Fruit fly (Drosophila melanogaster) whole organism, pupa: ENCODE results near the gene Wdr37.
A peak's percentile ranks its signal among the peaks of the same experiment; 100 is the strongest.

Experiments
- CG10348 ChIP-seq: fragments of 200-800 bp; sonication (Bioruptor generic); IDR thresholded peaks from 2 replicates; pipeline ENCODE4 v1.3.6; 2022; ENCODE audit warnings: missing biosample characterization, missing genetic modification characterization
- CG12605 ChIP-seq: fragments of 200-800 bp; sonication (Bioruptor generic); IDR thresholded peaks from 2 replicates; pipeline ENCODE4 v1.3.6; 2022; ENCODE audit warnings: missing biosample characterization, missing genetic modification characterization
- CG13204 ChIP-seq: fragments of 200-800 bp; sonication (Bioruptor generic); optimal IDR thresholded peaks from 2 replicates; lab custom pipeline; 2018; ENCODE audit warnings: missing biosample characterization, mild to moderate bottlenecking, missing genetic modification characterization, moderate library complexity
- CG14655 ChIP-seq: fragments of 200-800 bp; sonication (Bioruptor generic); optimal IDR thresholded peaks from 3 replicates; lab custom pipeline; 2017; ENCODE audit warnings: mild to moderate bottlenecking, missing biosample characterization, missing genetic modification reagents, missing genetic modification characterization
- CG15710 ChIP-seq: fragments of 200-800 bp; sonication (Bioruptor generic); optimal IDR thresholded peaks from 2 replicates; lab custom pipeline; 2018; ENCODE audit warnings: missing biosample characterization, mild to moderate bottlenecking, missing genetic modification characterization, moderate library complexity
- CG17806 ChIP-seq: fragments of 200-800 bp; sonication (Bioruptor generic); optimal IDR thresholded peaks from 2 replicates; lab custom pipeline; 2018; ENCODE audit warnings: missing biosample characterization, mild to moderate bottlenecking, missing genetic modification characterization, moderate library complexity
- CG32121 ChIP-seq: fragments of 200-800 bp; sonication (Bioruptor generic); IDR thresholded peaks from 2 replicates; pipeline ENCODE4 v1.3.6; 2022; ENCODE audit warnings: missing biosample characterization, missing genetic modification characterization
- CG34367 ChIP-seq: fragments of 200-800 bp; sonication (Bioruptor generic); optimal IDR thresholded peaks from 2 replicates; lab custom pipeline; 2018; ENCODE audit warnings: missing biosample characterization, mild to moderate bottlenecking, missing genetic modification characterization
- CG4496 ChIP-seq: fragments of 200-800 bp; sonication (Bioruptor generic); IDR thresholded peaks from 3 replicates; pipeline ENCODE4 v1.3.6; 2022; ENCODE audit warnings: missing biosample characterization, missing genetic modification characterization
- CG8159 ChIP-seq: fragments of 200-800 bp; sonication (Bioruptor generic); optimal IDR thresholded peaks from 3 replicates; lab custom pipeline; 2018; ENCODE audit warnings: missing biosample characterization, mild to moderate bottlenecking, missing genetic modification characterization, moderate library complexity
- CG8301 ChIP-seq: fragments of 200-800 bp; sonication (Bioruptor generic); optimal IDR thresholded peaks from 2 replicates; lab custom pipeline; 2018; ENCODE audit warnings: missing biosample characterization, mild to moderate bottlenecking, missing genetic modification characterization
- CG9948 ChIP-seq: fragments of 200-800 bp; sonication (Bioruptor generic); optimal IDR thresholded peaks from 2 replicates; lab custom pipeline; 2018; ENCODE audit warnings: missing biosample characterization, mild to moderate bottlenecking, missing genetic modification characterization, moderate library complexity
- D1 ChIP-seq: fragments of 200-800 bp; sonication (Bioruptor generic); optimal IDR thresholded peaks from 2 replicates; lab custom pipeline; 2018; ENCODE audit warnings: missing biosample characterization, mild to moderate bottlenecking, missing genetic modification characterization, moderate library complexity
- EcR ChIP-seq: fragments of 200-800 bp; sonication (Bioruptor generic); optimal IDR thresholded peaks from 3 replicates; lab custom pipeline; 2019; ENCODE audit warnings: missing biosample characterization, missing genetic modification characterization, mild to moderate bottlenecking, moderate library complexity, missing genetic modification reagents
- Ets98B ChIP-seq: fragments of 200-800 bp; sonication (Bioruptor generic); IDR thresholded peaks from 2 replicates; pipeline ENCODE4 v1.3.6; 2022; ENCODE audit warnings: missing biosample characterization, missing genetic modification characterization
- Pif1A ChIP-seq: fragments of 200-800 bp; sonication (Bioruptor generic); optimal IDR thresholded peaks from 3 replicates; lab custom pipeline; 2016; ENCODE audit warnings: missing biosample characterization, missing genetic modification characterization
- Pif1B ChIP-seq: fragments of 200-800 bp; sonication (Bioruptor generic); optimal IDR thresholded peaks from 3 replicates; lab custom pipeline; 2016; ENCODE audit warnings: missing biosample characterization, missing genetic modification characterization
- Snoo ChIP-seq: fragments of 200-800 bp; sonication (Bioruptor generic); optimal IDR thresholded peaks from 3 replicates; lab custom pipeline; 2017; ENCODE audit warnings: missing biosample characterization, mild to moderate bottlenecking, missing genetic modification characterization, inconsistent platforms
- fd96Ca ChIP-seq: fragments of 200-800 bp; sonication (Bioruptor generic); IDR thresholded peaks from 3 replicates; pipeline ENCODE4 v1.3.6; 2022; ENCODE audit warnings: missing biosample characterization, missing genetic modification characterization
- gl ChIP-seq: fragments of 200-800 bp; sonication (Bioruptor generic); optimal IDR thresholded peaks from 2 replicates; lab custom pipeline; 2018; ENCODE audit warnings: missing biosample characterization, mild to moderate bottlenecking, missing genetic modification characterization
- rn ChIP-seq: fragments of 200-800 bp; sonication (Bioruptor generic); IDR thresholded peaks from 2 replicates; pipeline ENCODE4 v1.3.6; 2022; ENCODE audit warnings: missing biosample characterization, missing genetic modification characterization

Wdr37 gene

DNA sequence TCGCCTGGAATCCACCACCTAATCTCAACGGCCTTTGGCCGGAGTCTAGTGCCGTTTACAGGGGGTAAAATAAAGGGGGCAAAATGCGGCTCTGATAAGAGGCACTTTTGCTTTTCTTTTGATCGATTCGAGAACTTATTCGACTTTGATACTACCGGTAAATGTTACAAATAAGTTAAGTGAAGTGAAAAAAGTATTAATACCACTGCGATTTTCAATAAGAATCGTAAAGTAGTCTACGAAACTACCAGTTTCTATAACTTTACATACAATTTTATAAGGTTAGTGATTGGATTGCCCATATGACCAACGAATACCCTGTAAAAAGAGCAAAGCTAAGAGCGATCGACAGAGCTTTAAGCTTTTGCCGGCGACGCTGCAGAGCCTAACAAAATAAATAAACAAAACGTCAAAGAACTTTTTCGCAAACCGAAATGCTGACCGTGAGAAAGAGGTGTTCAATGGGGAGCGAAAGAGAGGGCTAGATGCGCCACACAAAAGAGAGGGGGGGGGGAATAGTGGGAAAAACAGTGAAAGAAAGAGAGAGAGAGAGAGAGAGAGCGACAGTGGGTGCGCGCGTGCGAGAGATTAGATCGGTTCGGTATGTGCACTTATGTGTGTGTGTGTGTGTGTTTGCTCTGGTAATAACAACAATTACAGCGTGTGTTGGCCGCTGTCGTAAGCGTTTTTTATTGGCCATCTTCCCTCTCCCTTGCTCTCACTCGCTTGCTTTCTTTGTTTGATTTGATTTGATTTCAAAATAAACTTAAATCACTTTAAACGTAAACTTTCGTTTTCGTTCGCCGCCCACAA, 34.2 kb upstream of the Wdr37 start:
- peak; percentile 79 for TF ChIP-seq CG4496 (GFP tag; lab: Robert Waterston, UW)
- peak; percentile 82 for TF ChIP-seq CG8301
- no peak for TF ChIP-seq CG15710
- peak; percentile 17 for TF ChIP-seq Pif1B (GFP tag; lab: Kevin White, UChicago)
- peak; percentile 73 for TF ChIP-seq Ets98B (GFP tag; lab: Robert Waterston, UW)
- TF ChIP-seq EcR (GFP tag; lab: Kevin White, UChicago): no peak
- TF ChIP-seq Snoo (tag; lab: Kevin White, UChicago): peak; percentile 56
- TF ChIP-seq CG12605 (GFP tag; lab: Robert Waterston, UW): peak; percentile 47; the same call in 1 of the 2 replicates
- TF ChIP-seq CG14655 (GFP tag; lab: Kevin White, UChicago): peak; percentile 84
- peak; percentile 13 for TF ChIP-seq D1
- no peak for TF ChIP-seq CG13204
- TF ChIP-seq gl (tag; lab: Kevin White, UChicago): peak; percentile 42
- peak; percentile 59 for TF ChIP-seq CG9948 (tag; lab: Kevin White, UChicago)
- peak; percentile 47; the same call in 2 of the 3 replicates for TF ChIP-seq fd96Ca
- TF ChIP-seq CG10348 (GFP tag; lab: Robert Waterston, UW): no peak
- TF ChIP-seq CG8159: peak; percentile 75
- peak; percentile 69 for TF ChIP-seq CG17806
- peak; percentile 59 for TF ChIP-seq CG34367 (tag; lab: Kevin White, UChicago)
- peak; percentile 64 for TF ChIP-seq Pif1A (GFP tag; lab: Kevin White, UChicago)
- TF ChIP-seq rn: no peak; the same call in 1 of the 2 replicates
- peak; percentile 73; the same call in 1 of the 2 replicates for TF ChIP-seq CG32121 (GFP tag; lab: Robert Waterston, UW)

DNA sequence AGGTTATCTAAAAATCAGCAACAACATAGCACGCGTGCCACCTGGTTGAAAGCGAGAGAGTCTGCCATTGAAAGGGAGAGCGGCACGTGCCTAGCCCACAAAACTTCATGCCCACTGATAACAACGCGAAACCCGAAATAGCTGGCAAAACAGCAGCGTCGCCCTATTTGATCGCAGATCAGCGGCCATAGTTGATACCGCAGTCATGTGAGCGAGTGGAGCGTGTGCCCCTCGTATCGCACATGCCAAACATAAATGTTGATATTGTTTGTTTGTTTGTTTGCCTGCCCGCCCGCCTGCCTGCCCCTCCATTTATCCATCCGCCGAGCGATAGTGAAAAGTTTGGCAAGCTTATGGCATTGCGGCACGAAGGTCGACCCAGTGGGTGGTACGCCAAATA, 30.4 kb upstream of the Wdr37 start:
- no peak for TF ChIP-seq CG17806
- no peak for TF ChIP-seq CG8301
- TF ChIP-seq Snoo (tag; lab: Kevin White, UChicago): no peak
- TF ChIP-seq CG10348 (GFP tag; lab: Robert Waterston, UW): no peak
- no peak for TF ChIP-seq CG4496 (GFP tag; lab: Robert Waterston, UW)
- no peak for TF ChIP-seq CG9948 (tag; lab: Kevin White, UChicago)
- no peak for TF ChIP-seq CG14655 (GFP tag; lab: Kevin White, UChicago)
- no peak for TF ChIP-seq D1
- no peak for TF ChIP-seq Pif1B (GFP tag; lab: Kevin White, UChicago)
- TF ChIP-seq CG8159: no peak
- no peak for TF ChIP-seq EcR (GFP tag; lab: Kevin White, UChicago)
- TF ChIP-seq Pif1A (GFP tag; lab: Kevin White, UChicago): no peak
- TF ChIP-seq gl (tag; lab: Kevin White, UChicago): no peak
- TF ChIP-seq Ets98B (GFP tag; lab: Robert Waterston, UW): no peak
- no peak for TF ChIP-seq CG12605 (GFP tag; lab: Robert Waterston, UW)
- TF ChIP-seq rn: no peak

DNA sequence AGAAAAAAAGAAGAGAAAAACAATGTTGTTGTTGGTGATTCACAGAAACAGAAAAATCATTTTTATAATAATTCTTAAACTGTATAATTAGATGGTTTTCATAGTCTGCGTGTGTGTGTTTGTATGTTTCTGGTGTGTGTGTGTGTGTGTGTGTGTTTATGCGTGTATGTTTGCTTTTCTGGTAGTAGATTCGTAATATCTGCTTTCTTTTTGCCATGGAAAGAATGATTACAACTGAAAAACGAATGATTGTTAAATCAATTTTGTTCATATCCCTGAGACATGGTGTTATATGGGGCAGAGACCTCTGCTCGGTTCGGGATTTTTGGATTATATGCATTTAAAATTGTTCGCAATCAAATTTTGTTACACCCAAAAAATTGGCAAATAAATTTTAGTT, 20.8 kb upstream of the Wdr37 start:
- no peak for TF ChIP-seq CG14655 (GFP tag; lab: Kevin White, UChicago)
- TF ChIP-seq CG32121 (GFP tag; lab: Robert Waterston, UW): no peak
- no peak for TF ChIP-seq EcR (GFP tag; lab: Kevin White, UChicago)
- no peak for TF ChIP-seq D1
- no peak for TF ChIP-seq CG8159
- no peak for TF ChIP-seq CG4496 (GFP tag; lab: Robert Waterston, UW)
- TF ChIP-seq gl (tag; lab: Kevin White, UChicago): no peak

DNA sequence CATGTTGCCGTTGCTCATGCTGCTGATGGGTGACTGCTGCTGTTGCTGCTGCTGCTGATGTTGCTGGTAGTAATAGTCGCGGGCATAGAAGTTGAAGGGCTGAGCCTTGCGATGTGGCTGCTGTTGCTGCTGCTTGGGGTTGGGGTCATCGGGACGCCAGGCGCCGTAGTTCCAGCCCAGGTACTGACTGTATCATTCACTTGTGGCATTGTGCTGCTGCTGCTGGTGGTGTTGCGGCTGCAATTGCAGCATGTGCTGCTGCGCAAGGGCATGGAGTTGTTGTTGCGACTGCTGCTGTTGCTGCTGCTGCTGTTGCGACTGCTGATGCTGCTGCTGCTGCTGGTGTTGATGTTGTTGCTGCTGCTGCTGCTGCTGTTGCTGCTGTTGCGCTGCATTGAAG, 19.9 kb upstream of the Wdr37 start:
- TF ChIP-seq Pif1A (GFP tag; lab: Kevin White, UChicago): no peak
- no peak for TF ChIP-seq CG15710
- TF ChIP-seq CG4496 (GFP tag; lab: Robert Waterston, UW): no peak
- TF ChIP-seq CG32121 (GFP tag; lab: Robert Waterston, UW): no peak
- TF ChIP-seq Pif1B (GFP tag; lab: Kevin White, UChicago): no peak
- TF ChIP-seq CG13204: no peak

DNA sequence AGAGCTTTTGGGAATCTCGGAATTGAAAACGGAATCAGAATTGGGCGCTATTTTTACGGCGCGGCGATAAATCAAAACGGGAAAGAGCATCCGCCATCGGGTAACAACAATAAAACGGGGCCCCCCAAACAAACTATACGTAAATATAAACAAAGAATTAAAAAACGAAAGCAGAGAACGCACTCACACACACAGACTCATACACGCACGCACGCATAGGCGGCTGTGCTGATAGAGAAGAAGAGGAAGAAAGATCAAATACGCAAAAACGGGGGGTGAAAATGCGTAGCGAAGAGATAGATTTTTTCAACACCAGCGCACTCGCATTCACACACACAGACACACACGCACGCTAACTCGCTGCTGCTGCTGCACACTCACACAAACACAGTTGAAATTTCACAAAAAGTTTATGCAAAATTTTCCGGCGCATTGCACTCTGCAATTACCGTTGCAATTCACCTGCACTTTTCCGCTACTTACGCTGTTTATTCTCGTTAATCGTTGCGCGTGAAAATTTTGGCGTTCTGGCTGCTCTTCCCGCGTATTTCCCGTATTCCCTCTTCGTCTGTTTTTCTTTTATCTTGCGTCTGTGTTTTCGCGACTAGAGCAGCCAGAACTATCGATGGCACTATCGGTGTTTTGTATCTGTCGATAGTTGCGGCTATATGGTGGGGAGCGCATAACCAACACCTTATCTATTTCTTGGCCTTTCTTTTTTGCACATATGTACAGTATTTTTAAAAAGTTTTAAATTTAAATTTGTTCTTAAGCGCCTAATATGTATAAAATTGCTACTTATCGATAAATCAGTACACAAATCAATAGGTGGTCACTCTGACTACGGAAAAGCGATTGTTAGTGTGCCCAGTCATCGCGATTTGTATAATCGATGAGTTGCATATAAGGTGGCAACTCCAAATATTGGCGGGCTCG, 10.0 kb upstream of the Wdr37 start, which contains the start of gene CG31122:
Gene CG31122, minus strand, starts transcription at position 596 of the 936 bp plus-strand sequence.
- peak; percentile 10 for TF ChIP-seq CG8301
- TF ChIP-seq D1: no peak
- peak; percentile 46; the same call in 1 of the 3 replicates for TF ChIP-seq CG4496 (GFP tag; lab: Robert Waterston, UW)
- no peak for TF ChIP-seq Pif1B (GFP tag; lab: Kevin White, UChicago)
- no peak for TF ChIP-seq CG12605 (GFP tag; lab: Robert Waterston, UW)
- TF ChIP-seq Ets98B (GFP tag; lab: Robert Waterston, UW): peak; percentile 51
- peak; percentile 44; the same call in 1 of the 2 replicates for TF ChIP-seq CG32121 (GFP tag; lab: Robert Waterston, UW)
- TF ChIP-seq EcR (GFP tag; lab: Kevin White, UChicago): no peak
- TF ChIP-seq CG10348 (GFP tag; lab: Robert Waterston, UW): no peak
- no peak; the same call in 2 of the 3 replicates for TF ChIP-seq fd96Ca
